Fruit fly (Drosophila melanogaster): ENCODE results near the gene CG33639.

DNA sequence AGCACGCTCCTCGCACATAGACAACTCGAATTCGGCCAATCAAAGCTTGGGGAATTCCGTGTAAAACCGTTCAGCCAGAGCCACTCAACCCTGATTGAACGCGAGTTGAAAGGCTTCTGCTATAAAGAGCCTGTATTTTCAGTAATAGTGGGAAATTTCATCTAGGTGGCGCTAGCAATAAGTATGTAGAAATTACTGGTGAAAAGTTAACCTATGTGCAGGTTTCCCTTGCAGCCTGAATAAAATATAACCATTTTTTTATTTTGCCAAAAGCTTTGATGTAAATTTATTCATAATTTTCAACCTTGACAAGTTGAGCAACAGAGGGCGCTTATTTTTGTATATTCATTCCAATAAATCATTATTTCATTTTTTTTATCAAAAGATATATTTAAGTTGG, 12.6 kb upstream of the CG33639 start:
- TF ChIP-seq lmd (GFP tag; IDR thresholded peaks at IDR 0.05) (no peak), CG2202 (tag; optimal IDR thresholded peaks at IDR 0.05) (no peak)

All from whole organism, embryonic.